Worm (Caenorhabditis elegans) whole organism, early embryonic: ENCODE measurements around the gene abts-2.

Experiments
- B0310.2 ChIP-seq: sonication (generic microtip); optimal IDR thresholded peaks from 2 replicates; lab custom pipeline; 2016; ENCODE audit warnings: mild to moderate bottlenecking, missing genetic modification characterization, missing compliant biosample characterization
- F13C5.2 ChIP-seq: sonication (generic microtip); optimal IDR thresholded peaks from 2 replicates; lab custom pipeline; 2017; ENCODE audit warnings: mild to moderate bottlenecking, missing genetic modification characterization, inconsistent platforms, missing compliant biosample characterization
- aly-1 ChIP-seq: sonication (generic microtip); optimal IDR thresholded peaks from 2 replicates; lab custom pipeline; 2016; ENCODE audit warnings: missing genetic modification characterization, missing compliant biosample characterization
- ama-1 ChIP-seq: fragments of 150-350 bp; optimal IDR thresholded peaks from 2 replicates; lab custom pipeline; 2014
- ceh-13 ChIP-seq: fragments of 200-800 bp; sonication (Bioruptor generic); optimal IDR thresholded peaks from 2 replicates; lab custom pipeline; 2018; ENCODE audit warnings: mild to moderate bottlenecking, missing genetic modification characterization, missing compliant biosample characterization
- ceh-36 ChIP-seq: sonication (generic microtip); optimal IDR thresholded peaks from 2 replicates; lab custom pipeline; 2016; ENCODE audit warnings: missing genetic modification characterization, inconsistent platforms, missing compliant biosample characterization
- ets-7 ChIP-seq: sonication (generic microtip); optimal IDR thresholded peaks from 2 replicates; lab custom pipeline; 2016; ENCODE audit warnings: missing genotype, missing genetic modification characterization, missing compliant biosample characterization
- flt-1 ChIP-seq: fragments of 200-800 bp; sonication (Bioruptor generic); IDR thresholded peaks from 2 replicates; pipeline ENCODE4 v1.3.6; 2022; ENCODE audit warnings: missing genetic modification characterization, missing compliant biosample characterization
- hmbx-1 ChIP-seq: sonication (generic microtip); optimal IDR thresholded peaks from 2 replicates; lab custom pipeline; 2016; ENCODE audit warnings: mild to moderate bottlenecking, missing genetic modification characterization, missing compliant biosample characterization
- hmg-4 ChIP-seq: fragments of 200-800 bp; sonication (Bioruptor generic); optimal IDR thresholded peaks from 2 replicates; lab custom pipeline; 2018; ENCODE audit warnings: mild to moderate bottlenecking, missing genetic modification characterization, missing compliant biosample characterization
- hnd-1 ChIP-seq: sonication (generic microtip); optimal IDR thresholded peaks from 2 replicates; lab custom pipeline; 2016; ENCODE audit warnings: missing genetic modification characterization, missing compliant biosample characterization
- pes-1 ChIP-seq: fragments of 200-800 bp; sonication (Bioruptor generic); IDR thresholded peaks from 2 replicates; pipeline ENCODE4 v1.3.6; 2022; ENCODE audit warnings: missing genetic modification reagents, missing genetic modification characterization, missing compliant biosample characterization
- scrt-1 ChIP-seq: fragments of 200-800 bp; sonication (Bioruptor generic); IDR thresholded peaks from 2 replicates; pipeline ENCODE4 v1.3.6; 2022; ENCODE audit warnings: missing genetic modification characterization, missing compliant biosample characterization
- sea-1 ChIP-seq: fragments of 200-800 bp; sonication (Bioruptor generic); conservative IDR thresholded peaks from 2 replicates; pipeline ENCODE4 v1.3.6; 2022; ENCODE audit warnings: missing genetic modification characterization, missing compliant biosample characterization
- tbx-11 ChIP-seq: fragments of 200-800 bp; sonication (Bioruptor generic); IDR thresholded peaks from 2 replicates; pipeline ENCODE4 v1.3.6; 2022; ENCODE audit warnings: missing genetic modification characterization, missing compliant biosample characterization
- tbx-37 ChIP-seq: fragments of 200-800 bp; sonication (Bioruptor generic); conservative IDR thresholded peaks from 2 replicates; pipeline ENCODE4 v1.3.6; 2022; ENCODE audit warnings: missing genetic modification reagents, missing genetic modification characterization, missing compliant biosample characterization
- tra-4 ChIP-seq: sonication (generic microtip); optimal IDR thresholded peaks from 2 replicates; lab custom pipeline; 2017; ENCODE audit warnings: missing genetic modification characterization, missing compliant biosample characterization

The abts-2 gene

DNA sequence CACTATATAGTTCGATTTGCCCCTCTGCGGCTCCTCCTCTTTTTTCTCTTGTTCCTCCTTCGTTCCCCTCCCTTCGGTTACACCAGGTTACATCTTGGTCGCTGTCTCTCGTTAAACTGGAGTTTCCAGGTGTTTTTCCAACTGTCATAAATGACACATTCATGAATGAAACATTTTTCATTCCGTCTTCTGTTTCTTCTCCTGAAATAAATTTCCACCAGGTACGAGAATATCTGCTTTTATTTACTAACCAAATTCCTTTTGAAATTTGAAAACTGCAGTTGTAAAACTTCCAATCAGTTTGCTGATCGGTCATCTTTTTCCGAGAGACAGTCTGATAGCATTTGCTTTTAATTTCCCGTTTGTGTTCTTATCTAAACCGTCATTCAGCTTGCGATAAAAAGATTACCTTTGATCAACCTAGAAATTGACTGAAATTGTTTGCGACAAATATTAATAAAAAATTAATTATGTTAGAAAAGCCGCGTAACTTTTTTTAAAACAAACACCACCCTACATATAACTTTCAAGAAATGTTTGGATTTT, 29.2 kb upstream of the abts-2 start, which contains the start of gene C35C5.10:
Gene C35C5.10 (plus strand): TSS at position 51 of the 546 bp plus-strand sequence.
- TF ChIP-seq hmg-4 (no peak), scrt-1 (GFP tag; lab: Robert Waterston, UW) (no peak), hnd-1 (tag; lab: Kevin White, UChicago) (no peak), aly-1 (tag; lab: Kevin White, UChicago) (no peak), ceh-36 (tag; lab: Kevin White, UChicago) (no peak), pes-1 (GFP tag; lab: Robert Waterston, UW) (no peak), tbx-37 (no peak), hmbx-1 (tag; lab: Kevin White, UChicago) (no peak), sea-1 (no peak), ets-7 (tag; lab: Kevin White, UChicago) (no peak), ama-1 (lab: Kevin White, UChicago) (no peak), B0310.2 (tag; lab: Kevin White, UChicago) (no peak)

DNA sequence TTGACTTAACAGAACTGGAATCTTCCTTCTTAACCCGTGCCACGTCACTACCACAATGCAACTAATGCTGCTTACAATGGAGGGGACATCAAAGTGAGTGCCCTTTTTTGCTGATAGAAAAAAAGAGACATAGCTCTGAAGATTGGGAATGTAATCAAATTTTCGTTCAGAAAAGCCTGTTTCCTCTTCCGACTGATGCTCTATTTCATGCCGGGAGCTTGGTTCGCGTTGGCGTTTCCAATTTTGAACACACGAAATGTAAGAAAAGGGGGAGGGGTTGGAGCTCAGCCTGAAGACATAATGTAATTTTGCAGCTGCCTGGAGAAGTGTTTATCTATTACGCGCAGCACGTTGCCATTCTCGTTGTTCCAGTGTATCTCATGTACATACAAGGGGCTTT, 27.3 kb upstream of the abts-2 start:
- no peak for TF ChIP-seq sea-1

DNA sequence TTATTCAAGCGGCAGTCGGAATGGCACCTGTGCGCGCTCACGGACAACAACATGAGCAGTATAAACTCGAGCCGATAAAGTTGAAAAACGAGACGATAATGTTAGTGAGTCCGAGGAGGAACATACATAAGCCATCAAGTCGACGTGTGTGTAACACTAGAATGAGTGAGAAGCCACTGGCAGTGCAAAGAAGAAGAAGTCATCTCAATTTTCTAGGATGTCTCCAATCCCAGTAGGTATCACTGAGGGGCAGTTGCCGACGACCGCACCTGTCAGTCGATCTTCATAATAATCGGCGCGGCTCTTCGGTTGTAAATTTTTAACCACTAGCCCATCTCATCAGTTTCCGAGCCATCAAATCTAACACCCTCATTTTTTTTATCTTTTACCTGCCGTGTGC, 25.4 kb upstream of the abts-2 start:
- TF ChIP-seq B0310.2 (tag; lab: Kevin White, UChicago) (no peak), aly-1 (tag; lab: Kevin White, UChicago) (no peak), tra-4 (tag; lab: Kevin White, UChicago) (no peak), ceh-36 (tag; lab: Kevin White, UChicago) (no peak), ets-7 (tag; lab: Kevin White, UChicago) (no peak), ceh-13 (no peak), ama-1 (lab: Kevin White, UChicago) (no peak), sea-1 (no peak)

DNA sequence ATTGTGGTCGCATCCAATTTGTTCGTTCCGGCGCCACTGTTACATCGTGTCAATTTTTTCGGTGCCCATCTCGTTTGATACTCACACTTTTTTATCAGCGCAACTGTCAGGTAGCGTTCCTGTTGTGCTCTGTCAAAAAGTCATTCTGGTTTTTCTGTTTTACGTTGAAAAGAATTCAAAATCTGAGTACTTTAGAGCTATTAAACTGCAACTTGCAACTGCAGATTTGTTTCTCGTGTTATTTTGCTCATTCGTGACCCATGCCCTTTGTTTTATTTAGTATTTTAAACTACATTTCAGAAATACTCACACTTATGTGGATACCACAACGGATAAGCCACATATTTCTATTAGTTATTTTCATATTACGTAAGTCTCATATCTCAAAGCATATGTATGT, 24.9 kb upstream of the abts-2 start, which contains the start of gene lev-8:
Gene lev-8 (plus strand): TSS at position 301 of the 400 bp plus-strand sequence.
- TF ChIP-seq scrt-1 (GFP tag; lab: Robert Waterston, UW) = no peak
- TF ChIP-seq ceh-36 (tag; lab: Kevin White, UChicago) = no peak
- TF ChIP-seq ceh-13 = no peak
- TF ChIP-seq tbx-37 = no peak
- no peak for TF ChIP-seq B0310.2 (tag; lab: Kevin White, UChicago)
- TF ChIP-seq sea-1 = no peak
- no peak for TF ChIP-seq hnd-1 (tag; lab: Kevin White, UChicago)
- no peak for TF ChIP-seq tra-4 (tag; lab: Kevin White, UChicago)

DNA sequence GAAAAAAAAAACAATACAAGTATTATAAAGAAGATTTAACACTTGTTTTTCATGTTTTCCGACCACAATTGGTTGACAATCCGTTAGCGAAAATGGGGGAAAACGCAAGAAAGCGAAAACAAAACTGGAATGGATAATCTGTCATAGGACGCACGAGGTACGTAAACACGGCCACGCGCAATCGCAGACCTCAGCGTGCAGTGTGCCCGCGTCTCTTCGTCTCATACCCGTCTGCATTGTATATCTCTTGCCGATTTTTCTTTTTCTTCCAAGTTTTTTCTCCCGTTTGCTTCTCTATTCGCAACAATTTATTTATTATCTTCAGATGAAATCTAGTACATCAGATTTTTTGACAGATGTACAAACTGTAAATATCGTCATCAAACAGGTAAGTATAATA, 21.8 kb upstream of the abts-2 start, which contains the start of gene trpp-9:
Gene trpp-9 (plus strand): TSS at position 261 of the 400 bp plus-strand sequence.
- no peak for TF ChIP-seq ama-1 (lab: Kevin White, UChicago)
- no peak for TF ChIP-seq aly-1 (tag; lab: Kevin White, UChicago)
- TF ChIP-seq tra-4 (tag; lab: Kevin White, UChicago) = no peak
- TF ChIP-seq ceh-13 = no peak
- TF ChIP-seq tbx-11 (GFP tag; lab: Robert Waterston, UW) = no peak
- TF ChIP-seq hmg-4 = peak; percentile 58
- TF ChIP-seq flt-1 (GFP tag; lab: Robert Waterston, UW) = no peak
- TF ChIP-seq F13C5.2 (tag; lab: Kevin White, UChicago) = peak; percentile 78
- no peak for TF ChIP-seq hnd-1 (tag; lab: Kevin White, UChicago)
- no peak for TF ChIP-seq B0310.2 (tag; lab: Kevin White, UChicago)
- no peak for TF ChIP-seq tbx-37

DNA sequence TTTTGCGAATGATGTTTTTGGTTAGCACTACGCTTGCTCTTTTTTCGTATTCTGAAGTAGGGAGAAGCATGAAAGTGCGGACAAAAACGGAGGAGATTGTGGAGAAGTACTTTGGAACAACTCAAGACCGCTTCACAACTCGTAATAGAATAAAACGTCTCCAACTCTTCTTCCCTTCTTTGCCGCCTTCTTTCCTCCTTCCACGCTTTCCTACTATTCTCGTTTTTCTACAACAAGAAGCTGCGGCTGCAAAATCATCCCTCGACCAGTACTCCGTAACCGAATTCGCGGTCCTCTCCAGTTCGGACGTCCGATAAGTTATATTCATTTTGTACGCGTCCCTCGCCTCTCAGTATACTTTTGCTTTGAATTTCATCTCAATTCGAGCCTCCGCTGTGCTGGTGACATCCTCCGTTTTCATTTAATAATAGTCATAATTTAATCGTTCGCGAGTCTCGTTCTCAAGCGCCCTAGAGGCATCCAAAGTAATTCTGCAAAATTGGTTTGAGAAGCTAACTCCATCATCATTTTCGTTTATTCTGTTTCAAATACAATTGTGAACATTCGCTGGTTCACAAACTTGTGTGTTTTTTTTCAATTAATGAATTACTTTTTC, 15.6 kb upstream of the abts-2 start:
- no peak for TF ChIP-seq tbx-11 (GFP tag; lab: Robert Waterston, UW)
- TF ChIP-seq F13C5.2 (tag; lab: Kevin White, UChicago) = no peak

DNA sequence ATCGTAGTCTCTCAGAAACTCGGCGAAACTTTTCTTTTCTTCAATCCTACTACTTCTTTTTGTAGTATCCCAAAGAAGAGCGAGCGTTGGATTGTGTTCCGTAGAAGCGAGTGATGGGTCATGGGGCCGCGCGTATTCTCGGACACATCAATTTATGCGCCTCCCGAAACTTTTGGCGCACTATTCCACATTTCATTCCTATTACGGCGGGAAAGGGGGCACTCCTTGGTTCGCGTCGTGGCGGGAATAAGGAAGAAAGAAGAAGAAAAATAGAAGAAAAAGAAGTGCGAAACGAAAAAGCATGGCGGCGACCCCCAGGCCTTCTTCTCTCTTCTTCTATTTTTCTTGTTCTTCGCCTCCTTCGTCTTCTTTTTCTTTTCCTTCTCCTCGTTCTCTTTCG, 13.8 kb upstream of the abts-2 start:
- TF ChIP-seq sea-1 = no peak
- TF ChIP-seq hmg-4 = no peak
- TF ChIP-seq tbx-11 (GFP tag; lab: Robert Waterston, UW) = no peak
- TF ChIP-seq hmbx-1 (tag; lab: Kevin White, UChicago) = no peak
- TF ChIP-seq ceh-13 = no peak
- no peak for TF ChIP-seq hnd-1 (tag; lab: Kevin White, UChicago)
- no peak for TF ChIP-seq F13C5.2 (tag; lab: Kevin White, UChicago)
- no peak for TF ChIP-seq pes-1 (GFP tag; lab: Robert Waterston, UW)
- no peak for TF ChIP-seq tbx-37
- TF ChIP-seq ceh-36 (tag; lab: Kevin White, UChicago) = no peak
- no peak for TF ChIP-seq aly-1 (tag; lab: Kevin White, UChicago)
- no peak for TF ChIP-seq ets-7 (tag; lab: Kevin White, UChicago)
- no peak for TF ChIP-seq flt-1 (GFP tag; lab: Robert Waterston, UW)

DNA sequence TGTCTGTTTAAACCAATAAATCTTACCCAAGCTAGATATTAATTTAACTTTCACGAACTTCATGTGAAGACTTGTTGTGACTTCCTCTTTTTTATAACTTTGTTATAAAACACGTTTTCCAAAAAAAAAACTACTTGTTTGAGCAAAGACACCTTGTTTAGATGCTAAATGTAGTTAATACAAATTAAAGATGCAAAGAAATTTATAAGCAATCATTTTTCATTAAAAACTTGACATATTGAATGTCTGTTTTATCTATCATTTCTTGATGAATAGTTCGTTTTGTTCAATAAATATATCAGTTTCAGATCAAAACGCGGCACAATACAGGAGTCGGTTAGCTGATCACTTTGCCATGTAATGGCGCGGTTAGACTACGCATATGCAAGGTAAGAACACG, 13.3 kb upstream of the abts-2 start, which contains the start of gene frm-3:
Gene frm-3 (plus strand): TSS at position 301 of the 400 bp plus-strand sequence.
- TF ChIP-seq sea-1 = no peak
- no peak for TF ChIP-seq aly-1 (tag; lab: Kevin White, UChicago)
- no peak for TF ChIP-seq hnd-1 (tag; lab: Kevin White, UChicago)
- TF ChIP-seq tbx-37 = no peak
- TF ChIP-seq pes-1 (GFP tag; lab: Robert Waterston, UW) = no peak
- TF ChIP-seq tbx-11 (GFP tag; lab: Robert Waterston, UW) = no peak
- no peak for TF ChIP-seq tra-4 (tag; lab: Kevin White, UChicago)
- no peak for TF ChIP-seq hmbx-1 (tag; lab: Kevin White, UChicago)
- TF ChIP-seq B0310.2 (tag; lab: Kevin White, UChicago) = no peak
- TF ChIP-seq flt-1 (GFP tag; lab: Robert Waterston, UW) = no peak
